Fruit fly (Drosophila melanogaster) whole organism, embryonic: ENCODE measurements around the gene CG17029.

Source experiments
- ATbp ChIP-seq: fragments of 200-800 bp; sonication (Bioruptor generic); optimal IDR thresholded peaks from 2 replicates; lab custom pipeline; 2017; ENCODE audit warnings: missing biosample characterization, mild to moderate bottlenecking, missing genetic modification characterization, missing genetic modification reagents
- CG11398 ChIP-seq: fragments of 200-800 bp; sonication (Bioruptor generic); optimal IDR thresholded peaks from 2 replicates; lab custom pipeline; 2016; ENCODE audit warnings: missing biosample characterization, missing genetic modification characterization
- CG11456 ChIP-seq: fragments of 200-800 bp; sonication (Bioruptor generic); IDR thresholded peaks from 3 replicates; pipeline ENCODE4 v1.3.6; 2022; ENCODE audit warnings: missing biosample characterization, missing genetic modification characterization
- CG11504 ChIP-seq: fragments of 200-800 bp; sonication (Bioruptor generic); optimal IDR thresholded peaks from 3 replicates; lab custom pipeline; 2019; ENCODE audit warnings: missing biosample characterization, mild to moderate bottlenecking, missing genetic modification characterization, moderate library complexity
- CG12104 ChIP-seq: fragments of 200-800 bp; sonication (Bioruptor generic); optimal IDR thresholded peaks from 3 replicates; lab custom pipeline; 2016; ENCODE audit warnings: missing biosample characterization, missing genetic modification characterization
- CG12236 ChIP-seq: fragments of 200-800 bp; sonication (Bioruptor generic); optimal IDR thresholded peaks from 2 replicates; lab custom pipeline; 2016; ENCODE audit warnings: missing biosample characterization, missing genetic modification characterization
- CG15479 ChIP-seq: fragments of 200-800 bp; sonication (Bioruptor generic); optimal IDR thresholded peaks from 3 replicates; lab custom pipeline; 2019; ENCODE audit warnings: missing biosample characterization, mild to moderate bottlenecking, missing genetic modification characterization, moderate library complexity
- CG16815 ChIP-seq: fragments of 200-800 bp; sonication (Bioruptor generic); optimal IDR thresholded peaks from 3 replicates; lab custom pipeline; 2017; ENCODE audit warnings: missing biosample characterization, mild to moderate bottlenecking, missing genetic modification characterization
- CG1792 ChIP-seq: fragments of 200-800 bp; sonication (Bioruptor generic); optimal IDR thresholded peaks from 2 replicates; lab custom pipeline; 2016; ENCODE audit warnings: missing biosample characterization, missing genetic modification characterization
- CG2199 ChIP-seq: fragments of 200-800 bp; sonication (Bioruptor generic); IDR thresholded peaks from 3 replicates; pipeline ENCODE4 v1.3.6; 2022; ENCODE audit warnings: missing biosample characterization, missing genetic modification characterization
- CG3847 ChIP-seq: fragments of 200-800 bp; sonication (Bioruptor generic); IDR thresholded peaks from 2 replicates; pipeline ENCODE4 v1.3.6; 2022; ENCODE audit warnings: missing biosample characterization, missing genetic modification characterization
- CG6254 ChIP-seq: fragments of 200-800 bp; sonication (Bioruptor generic); optimal IDR thresholded peaks from 3 replicates; lab custom pipeline; 2017; ENCODE audit warnings: mild to moderate bottlenecking, missing biosample characterization, missing genetic modification reagents, missing genetic modification characterization
- CG6683 ChIP-seq: fragments of 200-800 bp; sonication (Bioruptor generic); optimal IDR thresholded peaks from 2 replicates; lab custom pipeline; 2017; ENCODE audit warnings: missing biosample characterization, mild to moderate bottlenecking, missing genetic modification characterization, missing genetic modification reagents
- CG6765 ChIP-seq: fragments of 200-800 bp; sonication (Bioruptor generic); optimal IDR thresholded peaks from 3 replicates; lab custom pipeline; 2017; ENCODE audit warnings: missing biosample characterization, mild to moderate bottlenecking, missing genetic modification characterization
- Deaf1 ChIP-seq: fragments of 200-800 bp; optimal IDR thresholded peaks from 3 replicates; lab custom pipeline; 2019; ENCODE audit warnings: missing biosample characterization, mild to moderate bottlenecking, missing genetic modification characterization, moderate library complexity
- Fer3 ChIP-seq: fragments of 200-800 bp; sonication (Bioruptor generic); optimal IDR thresholded peaks from 2 replicates; lab custom pipeline; 2018; ENCODE audit warnings: missing biosample characterization, mild to moderate bottlenecking, missing genetic modification characterization, moderate library complexity
- H15 ChIP-seq: fragments of 200-800 bp; sonication (Bioruptor generic); IDR thresholded peaks from 3 replicates; pipeline ENCODE4 v1.3.6; 2022; ENCODE audit warnings: missing biosample characterization, missing genetic modification characterization
- HLH3B ChIP-seq: fragments of 200-800 bp; sonication (Bioruptor generic); IDR thresholded peaks from 2 replicates; pipeline ENCODE4 v1.3.6; 2022; ENCODE audit warnings: missing biosample characterization, missing genetic modification characterization
- Hmr ChIP-seq: fragments of 200-800 bp; sonication (Bioruptor generic); optimal IDR thresholded peaks from 3 replicates; lab custom pipeline; 2017; ENCODE audit warnings: mild to moderate bottlenecking, missing biosample characterization, missing genetic modification reagents, missing genetic modification characterization
- Myb ChIP-seq: fragments of 200-800 bp; sonication (Bioruptor generic); optimal IDR thresholded peaks from 2 replicates; lab custom pipeline; 2016; ENCODE audit warnings: missing biosample characterization, missing genetic modification characterization
- NC2β ChIP-seq: fragments of 200-800 bp; sonication (Bioruptor generic); optimal IDR thresholded peaks from 2 replicates; lab custom pipeline; 2016; ENCODE audit warnings: missing biosample characterization, missing genetic modification characterization
- Nf-YC ChIP-seq: fragments of 200-800 bp; optimal IDR thresholded peaks from 3 replicates; lab custom pipeline; 2019; ENCODE audit warnings: missing biosample characterization, mild to moderate bottlenecking, missing genetic modification characterization, moderate library complexity
- Sox100B ChIP-seq: fragments of 200-800 bp; sonication (Bioruptor generic); optimal IDR thresholded peaks from 3 replicates; lab custom pipeline; 2018; ENCODE audit warnings: missing biosample characterization, mild to moderate bottlenecking, missing genetic modification characterization
- Stat92E ChIP-seq, 3 experiments: fragments of >200 bp in 2 of 3; fragments of 200-800 bp in 1 of 3; sonication (Bioruptor generic) in 1 of 3; optimal IDR thresholded peaks; 2 replicates each; lab custom pipeline; 2017 to 2019; ENCODE audit warnings: missing biosample characterization in 3 of 3, missing genetic modification characterization in 3 of 3, mild to moderate bottlenecking in 1 of 3, moderate library complexity in 1 of 3
- Trl ChIP-seq, 3 experiments: fragments of >200 bp in 2 of 3; fragments of 200-800 bp in 1 of 3; sonication (Bioruptor generic) in 1 of 3; optimal IDR thresholded peaks; 2 replicates in 1 of 3; 3 replicates in 2 of 3; lab custom pipeline; 2016 to 2017; ENCODE audit warnings: missing biosample characterization in 1 of 3, missing genetic modification characterization in 1 of 3
- Usf ChIP-seq: fragments of 200-800 bp; sonication (Bioruptor generic); optimal IDR thresholded peaks from 2 replicates; lab custom pipeline; 2017; ENCODE audit warnings: missing genotype, missing biosample characterization, missing genetic modification characterization
- Xrp1 ChIP-seq: fragments of 200-800 bp; sonication (Bioruptor generic); IDR thresholded peaks from 2 replicates; pipeline ENCODE4 v1.3.6; 2022; ENCODE audit warnings: missing biosample characterization, missing genetic modification characterization
- YL-1 ChIP-seq: fragments of 200-800 bp; sonication (Bioruptor generic); optimal IDR thresholded peaks from 3 replicates; lab custom pipeline; 2017; ENCODE audit warnings: missing biosample characterization, mild to moderate bottlenecking, missing genetic modification characterization
- croc ChIP-seq: fragments of 200-800 bp; sonication (Bioruptor generic); conservative IDR thresholded peaks from 3 replicates; pipeline ENCODE4 v1.3.6; 2022; ENCODE audit warnings: missing biosample characterization, missing genetic modification characterization
- disco-r ChIP-seq: fragments of 200-800 bp; sonication (Bioruptor generic); optimal IDR thresholded peaks from 2 replicates; lab custom pipeline; 2016; ENCODE audit warnings: missing biosample characterization, missing genetic modification characterization
- dm ChIP-seq: fragments of 200-800 bp; sonication (Bioruptor generic); optimal IDR thresholded peaks from 3 replicates; lab custom pipeline; 2016; ENCODE audit warnings: missing biosample characterization, missing genetic modification characterization
- eve ChIP-seq, 2 experiments: fragments of >200 bp; optimal IDR thresholded peaks; 2 replicates each; lab custom pipeline; 2017; ENCODE audit warnings: missing biosample characterization in 2 of 2, missing genetic modification characterization in 2 of 2
- exex ChIP-seq: fragments of 200-800 bp; sonication (Bioruptor generic); optimal IDR thresholded peaks from 4 replicates; lab custom pipeline; 2018; ENCODE audit warnings: missing biosample characterization, mild to moderate bottlenecking, missing genetic modification characterization, moderate library complexity
- fd102C ChIP-seq: fragments of 200-800 bp; sonication (Bioruptor generic); optimal IDR thresholded peaks from 2 replicates; lab custom pipeline; 2018; ENCODE audit warnings: missing biosample characterization, mild to moderate bottlenecking, missing genetic modification characterization, moderate library complexity
- fd3F ChIP-seq: fragments of 200-800 bp; sonication (Bioruptor generic); optimal IDR thresholded peaks from 2 replicates; lab custom pipeline; 2018; ENCODE audit warnings: missing biosample characterization, mild to moderate bottlenecking, missing genetic modification characterization, moderate library complexity
- gsb ChIP-seq: fragments of 200-800 bp; sonication (Bioruptor generic); IDR thresholded peaks from 2 replicates; pipeline ENCODE4 v1.3.6; 2022; ENCODE audit warnings: missing biosample characterization, missing genetic modification characterization
- hkb ChIP-seq, 2 experiments: fragments of 200-800 bp in 1 of 2; fragments of >200 bp in 1 of 2; sonication (Bioruptor generic) in 1 of 2; IDR thresholded peaks in 1 of 2; optimal IDR thresholded peaks in 1 of 2; 2 replicates each; pipeline versions ENCODE4 v1.3.6 to Lab custom; 2017 to 2022; ENCODE audit warnings: missing biosample characterization in 1 of 2, missing genetic modification characterization in 1 of 2
- hth ChIP-seq: fragments of >200 bp; optimal IDR thresholded peaks from 2 replicates; lab custom pipeline; 2017; ENCODE audit warnings: inconsistent platforms
- jumu ChIP-seq: fragments of 200-800 bp; sonication (Bioruptor generic); optimal IDR thresholded peaks from 3 replicates; lab custom pipeline; 2016; ENCODE audit warnings: missing biosample characterization, missing genetic modification characterization
- lola ChIP-seq, 3 experiments: fragments of >200 bp in 2 of 3; fragments of 200-800 bp in 1 of 3; sonication (Bioruptor generic) in 1 of 3; optimal IDR thresholded peaks; 2 replicates each; lab custom pipeline; 2017 to 2019; ENCODE audit warnings: missing biosample characterization in 3 of 3, missing genetic modification characterization in 3 of 3, mild to moderate bottlenecking in 1 of 3, moderate library complexity in 1 of 3
- mirr ChIP-seq: fragments of 200-800 bp; sonication (Bioruptor generic); optimal IDR thresholded peaks from 3 replicates; lab custom pipeline; 2018; ENCODE audit warnings: missing biosample characterization, mild to moderate bottlenecking, missing genetic modification characterization
- oc ChIP-seq: fragments of 200-800 bp; sonication (Bioruptor generic); optimal IDR thresholded peaks from 2 replicates; lab custom pipeline; 2018; ENCODE audit warnings: missing biosample characterization, mild to moderate bottlenecking, missing genetic modification characterization, moderate library complexity
- pnt ChIP-seq: fragments of 200-800 bp; sonication (Bioruptor generic); optimal IDR thresholded peaks from 3 replicates; lab custom pipeline; 2016; ENCODE audit warnings: missing biosample characterization, missing genetic modification characterization
- pum ChIP-seq: fragments of 200-800 bp; sonication (Bioruptor generic); optimal IDR thresholded peaks from 2 replicates; lab custom pipeline; 2016; ENCODE audit warnings: missing biosample characterization, missing genetic modification characterization
- sisA ChIP-seq: fragments of 200-800 bp; sonication (Bioruptor generic); IDR thresholded peaks from 2 replicates; pipeline ENCODE4 v1.3.6; 2022; ENCODE audit warnings: missing biosample characterization, missing genetic modification characterization
- tap ChIP-seq: fragments of 200-800 bp; optimal IDR thresholded peaks from 3 replicates; lab custom pipeline; 2019; ENCODE audit warnings: missing biosample characterization, mild to moderate bottlenecking, missing genetic modification characterization, moderate library complexity
- ttk ChIP-seq: fragments of 200-800 bp; sonication (Bioruptor generic); IDR thresholded peaks from 2 replicates; pipeline ENCODE4 v2.1.2; 2022; ENCODE audit warnings: missing biosample characterization, missing genetic modification characterization
- zfh1 ChIP-seq: fragments of 200-800 bp; sonication (Bioruptor generic); IDR thresholded peaks from 3 replicates; pipeline ENCODE4 v1.3.6; 2022; ENCODE audit warnings: missing biosample characterization, missing genetic modification characterization

Gene CG17029

DNA sequence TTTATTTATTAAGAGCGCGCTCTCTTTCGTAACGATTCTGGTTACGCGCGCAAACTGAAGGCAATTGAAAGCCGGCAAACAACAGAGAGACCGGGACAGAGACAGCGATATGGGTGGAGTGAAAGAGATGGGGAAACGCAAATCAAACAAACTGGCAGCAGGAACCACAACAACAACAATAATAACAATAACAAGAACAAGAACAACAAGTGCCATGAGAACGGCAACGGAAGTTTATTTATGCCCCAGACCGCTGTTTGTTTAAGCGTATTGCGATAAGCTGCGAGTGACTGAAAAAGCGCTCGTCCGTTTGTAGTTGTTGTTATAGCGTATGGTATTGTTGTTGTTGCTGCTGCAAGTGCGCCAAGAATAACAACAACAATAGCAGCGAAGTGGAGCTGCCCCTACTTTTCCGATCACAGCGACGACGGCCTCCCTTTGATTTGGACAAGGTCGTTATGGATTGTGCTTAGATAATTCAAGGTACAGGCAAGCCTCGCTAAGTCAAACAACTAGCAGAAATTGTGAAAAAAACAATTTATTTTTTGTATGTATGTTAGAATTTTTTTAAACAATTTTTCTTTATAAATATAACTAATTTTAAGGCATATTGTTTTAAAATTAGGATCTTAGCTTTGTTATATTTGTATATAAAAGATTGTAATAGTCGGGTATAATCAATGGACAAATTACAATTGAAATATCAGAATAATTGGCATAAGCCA, 49.6 kb downstream of the CG17029 start (continued):
- peak; percentile 63 for TF ChIP-seq jumu
- peak; percentile 45 for TF ChIP-seq exex
- TF ChIP-seq NC2β (GFP tag; lab: Kevin White, UChicago): peak; percentile 72
- peak; percentile 31 for TF ChIP-seq YL-1 (GFP tag; lab: Kevin White, UChicago)
- TF ChIP-seq CG12236: peak; percentile 74
- TF ChIP-seq CG11456 (GFP tag; lab: Robert Waterston, UW): peak; percentile 71; the same call in 1 of the 3 replicates
- TF ChIP-seq pnt: peak; percentile 37
- TF ChIP-seq croc: peak; percentile 34; the same call in 1 of the 3 replicates
- peak; percentile 79 for TF ChIP-seq CG6254 (GFP tag; lab: Kevin White, UChicago)
- peak in 1 of 2 experiments; percentile 63 for TF ChIP-seq eve (GFP tag; optimal IDR thresholded peaks at IDR 0.05; lab: Kevin White, UChicago)
- peak; percentile 80 for TF ChIP-seq mirr
- peak; percentile 25 for TF ChIP-seq fd3F (GFP tag; lab: Kevin White, UChicago)
- peak; percentile 27 for TF ChIP-seq disco-r (GFP tag; lab: Kevin White, UChicago)
- peak; percentile 68 for TF ChIP-seq Hmr (GFP tag; lab: Kevin White, UChicago)
- no peak for TF ChIP-seq hth (lab: Kevin White, UChicago)
- TF ChIP-seq Nf-YC: no peak
- TF ChIP-seq CG11398: peak; percentile 74
- TF ChIP-seq CG6765 (GFP tag; lab: Kevin White, UChicago): peak; percentile 31
- TF ChIP-seq oc (tag; lab: Kevin White, UChicago): peak; percentile 47
- peak; percentile 41 for TF ChIP-seq Deaf1 (tag; lab: Kevin White, UChicago)
- TF ChIP-seq tap (tag; lab: Kevin White, UChicago): peak; percentile 17
- no peak for TF ChIP-seq Usf (GFP tag; lab: Kevin White, UChicago)
- peak; percentile 33; the same call in 1 of the 2 replicates for TF ChIP-seq sisA (GFP tag; lab: Robert Waterston, UW)
- TF ChIP-seq gsb (GFP tag; lab: Robert Waterston, UW): 0 out of 2 replicates have a peak, but pooled peaks have one; percentile 29
- TF ChIP-seq CG2199 (GFP tag; lab: Robert Waterston, UW): peak; percentile 66; the same call in 1 of the 3 replicates
- TF ChIP-seq CG16815 (GFP tag; lab: Kevin White, UChicago): no peak
- peak; percentile 65; the same call in 1 of the 2 replicates for TF ChIP-seq HLH3B
- no peak for TF ChIP-seq Stat92E (GFP tag; optimal IDR thresholded peaks at IDR 0.05; lab: Kevin White, UChicago)
- peak; percentile 40 for TF ChIP-seq pum (GFP tag; lab: Kevin White, UChicago)
- peak in 1 of 3 experiments; percentile 51 for TF ChIP-seq lola (GFP tag; optimal IDR thresholded peaks at IDR 0.05; lab: Kevin White, UChicago)
- TF ChIP-seq CG6683 (GFP tag; lab: Kevin White, UChicago): peak; percentile 45
- no peak for TF ChIP-seq Fer3 (tag; lab: Kevin White, UChicago)
- peak; percentile 73; the same call in 2 of the 3 replicates for TF ChIP-seq zfh1 (GFP tag; lab: Robert Waterston, UW)
- TF ChIP-seq CG1792: peak; percentile 63
- TF ChIP-seq ttk (GFP tag; lab: Robert Waterston, UW): no peak
- TF ChIP-seq CG15479: no peak
- TF ChIP-seq Trl (optimal IDR thresholded peaks at IDR 0.05; lab: Kevin White, UChicago): no peak
- peak; percentile 62 for TF ChIP-seq Trl (GFP tag; optimal IDR thresholded peaks at IDR 0.05; lab: Kevin White, UChicago)
- TF ChIP-seq H15 (GFP tag; lab: Robert Waterston, UW): peak; percentile 58; the same call in 2 of the 3 replicates
- TF ChIP-seq CG12104 (GFP tag; lab: Kevin White, UChicago): peak; percentile 0
- peak; percentile 45 for TF ChIP-seq dm (GFP tag; lab: Kevin White, UChicago)
- TF ChIP-seq Sox100B (GFP tag; lab: Kevin White, UChicago): peak; percentile 57
- TF ChIP-seq hkb (optimal IDR thresholded peaks at IDR 0.05; lab: Kevin White, UChicago): no peak
- peak; percentile 56; the same call in 1 of the 2 replicates for TF ChIP-seq hkb (GFP tag; IDR thresholded peaks at IDR 0.05; lab: Robert Waterston, UW)
- peak; percentile 90 for TF ChIP-seq ATbp
- TF ChIP-seq Myb: peak; percentile 38
- no peak for TF ChIP-seq CG3847
- TF ChIP-seq fd102C (GFP tag; lab: Kevin White, UChicago): peak; percentile 33
- TF ChIP-seq Xrp1 (GFP tag; lab: Robert Waterston, UW): peak; percentile 85
- TF ChIP-seq CG11504 (tag; lab: Kevin White, UChicago): peak; percentile 40
